Worm (Caenorhabditis elegans) whole organism, late embryonic: Measurements from ENCODE around the gene cec-7.

Source experiments
- K09A11.1 ChIP-seq: sonication (generic microtip); optimal IDR thresholded peaks from 2 replicates; lab custom pipeline; 2017; ENCODE audit warnings: antibody characterized with exemption, mild to moderate bottlenecking, missing genetic modification characterization, missing compliant biosample characterization; ENCODE audit not compliant: insufficient read depth
- Y22D7AL.16 ChIP-seq: sonication (generic microtip); optimal IDR thresholded peaks from 2 replicates; lab custom pipeline; 2016; ENCODE audit warnings: missing genetic modification characterization, missing compliant biosample characterization
- ahr-1 ChIP-seq: sonication (generic microtip); optimal IDR thresholded peaks from 2 replicates; lab custom pipeline; 2016; ENCODE audit warnings: missing genetic modification characterization, missing compliant biosample characterization
- ceh-14 ChIP-seq: sonication (generic microtip); optimal IDR thresholded peaks from 2 replicates; lab custom pipeline; 2016; ENCODE audit warnings: missing genotype, missing genetic modification characterization, missing compliant biosample characterization
- ceh-18 ChIP-seq: sonication (generic microtip); optimal IDR thresholded peaks from 2 replicates; lab custom pipeline; 2016; ENCODE audit warnings: missing genetic modification characterization, missing compliant biosample characterization
- ceh-19 ChIP-seq: fragments of 200-800 bp; sonication (Bioruptor generic); optimal IDR thresholded peaks from 2 replicates; lab custom pipeline; 2018; ENCODE audit warnings: mild to moderate bottlenecking, missing genetic modification characterization, missing compliant biosample characterization
- ceh-2 ChIP-seq: sonication (generic microtip); optimal IDR thresholded peaks from 2 replicates; lab custom pipeline; 2016; ENCODE audit warnings: missing genotype, missing genetic modification characterization, missing compliant biosample characterization
- ceh-24 ChIP-seq: sonication (generic microtip); optimal IDR thresholded peaks from 2 replicates; lab custom pipeline; 2016; ENCODE audit warnings: mild to moderate bottlenecking, missing genetic modification characterization, missing compliant biosample characterization
- ceh-31 ChIP-seq: sonication (generic microtip); optimal IDR thresholded peaks from 2 replicates; lab custom pipeline; 2016; ENCODE audit warnings: missing genetic modification characterization, missing compliant biosample characterization
- ceh-34 ChIP-seq: sonication (generic microtip); optimal IDR thresholded peaks from 2 replicates; lab custom pipeline; 2016; ENCODE audit warnings: mild to moderate bottlenecking, missing genetic modification characterization, missing compliant biosample characterization
- ceh-6 ChIP-seq: fragments of 200-800 bp; sonication (Bioruptor generic); optimal IDR thresholded peaks from 2 replicates; lab custom pipeline; 2018; ENCODE audit warnings: mild to moderate bottlenecking, missing genetic modification characterization, missing compliant biosample characterization
- ceh-9 ChIP-seq: sonication (generic microtip); optimal IDR thresholded peaks from 2 replicates; lab custom pipeline; 2016; ENCODE audit warnings: mild to moderate bottlenecking, missing genetic modification characterization, inconsistent platforms, missing compliant biosample characterization
- dmd-4 ChIP-seq: sonication (generic microtip); optimal IDR thresholded peaks from 2 replicates; lab custom pipeline; 2016; ENCODE audit warnings: borderline replicate concordance, missing genetic modification characterization, missing compliant biosample characterization
- elt-2 ChIP-seq: sonication (generic microtip); optimal IDR thresholded peaks from 2 replicates; lab custom pipeline; 2016; ENCODE audit warnings: missing genetic modification reagents, missing genetic modification characterization, missing compliant biosample characterization
- ets-4 ChIP-seq: sonication (generic microtip); optimal IDR thresholded peaks from 2 replicates; lab custom pipeline; 2016; ENCODE audit warnings: missing genetic modification characterization, missing compliant biosample characterization
- fax-1 ChIP-seq: sonication (generic microtip); optimal IDR thresholded peaks from 2 replicates; lab custom pipeline; 2016; ENCODE audit warnings: missing genotype, missing genetic modification characterization, missing compliant biosample characterization
- fkh-10 ChIP-seq: fragments of 150-350 bp; optimal IDR thresholded peaks from 2 replicates; lab custom pipeline; 2014; ENCODE audit warnings: missing biosample characterization, missing genetic modification reagents, missing genetic modification characterization
- fkh-6 ChIP-seq: sonication (generic microtip); optimal IDR thresholded peaks from 2 replicates; lab custom pipeline; 2016; ENCODE audit warnings: missing genetic modification characterization, missing compliant biosample characterization
- hlh-15 ChIP-seq: sonication (generic microtip); optimal IDR thresholded peaks from 2 replicates; lab custom pipeline; 2016; ENCODE audit warnings: missing genetic modification characterization, missing compliant biosample characterization
- hlh-8 ChIP-seq: sonication (generic microtip); optimal IDR thresholded peaks from 2 replicates; lab custom pipeline; 2016; ENCODE audit warnings: missing genotype, missing genetic modification characterization, missing compliant biosample characterization
- mec-3 ChIP-seq: sonication (generic microtip); optimal IDR thresholded peaks from 2 replicates; lab custom pipeline; 2016; ENCODE audit warnings: borderline replicate concordance, missing genetic modification characterization, missing compliant biosample characterization
- nfya-1 ChIP-seq: sonication (generic microtip); optimal IDR thresholded peaks from 2 replicates; lab custom pipeline; 2017; ENCODE audit warnings: missing genetic modification characterization, mild to moderate bottlenecking, missing compliant biosample characterization, antibody characterized with exemption, moderate library complexity
- nhr-232 ChIP-seq: sonication (generic microtip); optimal IDR thresholded peaks from 2 replicates; lab custom pipeline; 2016; ENCODE audit warnings: missing genetic modification characterization, missing compliant biosample characterization
- npax-4 ChIP-seq: sonication (generic microtip); optimal IDR thresholded peaks from 2 replicates; lab custom pipeline; 2016; ENCODE audit warnings: missing genetic modification characterization, missing compliant biosample characterization
- odd-2 ChIP-seq: sonication (generic microtip); optimal IDR thresholded peaks from 2 replicates; lab custom pipeline; 2017; ENCODE audit warnings: antibody characterized with exemption, mild to moderate bottlenecking, missing genetic modification characterization, missing compliant biosample characterization
- pat-9 ChIP-seq: fragments of 200-800 bp; sonication (Bioruptor generic); optimal IDR thresholded peaks from 2 replicates; lab custom pipeline; 2018; ENCODE audit warnings: mild to moderate bottlenecking, missing genetic modification characterization, moderate library complexity, missing compliant biosample characterization
- pax-1 ChIP-seq: fragments of 150-350 bp; optimal IDR thresholded peaks from 2 replicates; lab custom pipeline; 2014; ENCODE audit warnings: missing biosample characterization, missing genetic modification characterization
- pros-1 ChIP-seq: fragments of 150-350 bp; optimal IDR thresholded peaks from 2 replicates; lab custom pipeline; 2014; ENCODE audit warnings: missing biosample characterization, missing genetic modification reagents, missing genetic modification characterization
- ref-2 ChIP-seq: sonication (generic microtip); optimal IDR thresholded peaks from 2 replicates; lab custom pipeline; 2016; ENCODE audit warnings: missing genetic modification characterization, missing compliant biosample characterization
- sdc-2 ChIP-seq: sonication (generic microtip); optimal IDR thresholded peaks from 2 replicates; lab custom pipeline; 2016; ENCODE audit warnings: missing genotype, missing genetic modification characterization, missing compliant biosample characterization
- sox-2 ChIP-seq: fragments of 200-800 bp; sonication (Bioruptor generic); IDR thresholded peaks from 2 replicates; pipeline ENCODE4 v1.3.6; 2022; ENCODE audit warnings: missing genetic modification reagents, missing genetic modification characterization, missing compliant biosample characterization
- tbx-2 ChIP-seq: sonication (generic microtip); optimal IDR thresholded peaks from 2 replicates; lab custom pipeline; 2016; ENCODE audit warnings: missing genetic modification characterization, missing compliant biosample characterization
- unc-3 ChIP-seq, 2 experiments: fragments of 200-800 bp in 1 of 2; sonication (Bioruptor generic) in 1 of 2; sonication (generic microtip) in 1 of 2; conservative IDR thresholded peaks in 1 of 2; optimal IDR thresholded peaks in 1 of 2; 2 replicates each; pipeline versions ENCODE4 v1.3.6 to Lab custom; 2016 to 2022; ENCODE audit warnings: missing compliant biosample characterization in 2 of 2, missing genetic modification characterization in 2 of 2, missing genetic modification reagents in 1 of 2
- unc-42 ChIP-seq: sonication (generic microtip); optimal IDR thresholded peaks from 2 replicates; lab custom pipeline; 2016; ENCODE audit warnings: missing genotype, missing genetic modification characterization, missing compliant biosample characterization

Gene cec-7

DNA sequence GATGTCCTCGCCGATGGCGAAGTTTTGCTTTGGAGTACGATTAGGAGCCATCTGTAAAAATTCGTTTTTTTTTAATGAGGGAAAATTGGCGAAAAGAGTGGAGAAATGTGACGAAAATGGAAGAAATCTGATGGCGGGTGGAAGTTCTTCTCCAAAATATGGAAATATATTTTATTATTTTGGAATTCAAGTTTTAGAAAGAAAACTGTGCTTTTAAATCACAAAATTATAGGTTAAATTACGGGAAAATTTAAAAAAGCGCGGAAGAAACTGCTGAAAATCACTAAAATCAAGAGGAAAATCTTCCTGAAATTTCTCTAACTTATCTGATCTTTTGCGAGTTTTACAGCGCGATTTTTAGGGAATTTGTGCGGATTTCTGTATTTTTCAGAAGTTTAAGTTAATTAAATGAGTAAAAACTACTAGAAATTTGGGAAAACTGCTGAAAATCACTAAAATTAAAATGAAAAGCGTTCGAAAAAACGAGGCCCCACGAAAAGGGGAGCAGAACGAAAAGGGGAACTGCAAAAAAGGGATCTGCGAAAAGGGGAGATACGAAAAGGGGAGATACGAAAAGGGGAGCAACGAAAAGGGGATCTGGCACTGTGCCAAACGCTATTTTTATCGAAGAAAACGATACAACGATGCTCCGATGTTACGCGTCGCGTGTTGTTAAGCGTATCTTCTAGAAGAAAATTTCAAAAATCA, at the start of gene cec-7, which contains the start of gene enu-3.5:
TSS of gene cec-7 (minus strand) at position 51 of the 708 bp plus-strand sequence.
TSS of gene enu-3.5 (plus strand) at position 670 of the 708 bp plus-strand sequence.
- peak; percentile 66 for TF ChIP-seq ceh-31
- no peak for TF ChIP-seq ceh-6 (GFP tag; lab: Kevin White, UChicago)
- TF ChIP-seq ref-2, result peak; percentile 15
- TF ChIP-seq tbx-2 (tag; lab: Kevin White, UChicago), result peak; percentile 43

- TF ChIP-seq npax-4 (no peak), pax-1 (peak; percentile 6), nfya-1 (no peak), pros-1 (no peak), unc-42 (tag; lab: Kevin White, UChicago) (peak; percentile 61), fkh-10 (GFP tag; lab: Kevin White, UChicago) (no peak), elt-2 (tag; lab: Kevin White, UChicago) (peak; percentile 8)
Measured at ce11 chrIII:12925947-12926607, 48.7 kb upstream of the cec-7 start, which contains the start of the genes npp-25 and mrps-10. TSS of gene npp-25 (minus strand) at chrIII:12925997. TSS of gene mrps-10 (plus strand) at chrIII:12926557.

DNA sequence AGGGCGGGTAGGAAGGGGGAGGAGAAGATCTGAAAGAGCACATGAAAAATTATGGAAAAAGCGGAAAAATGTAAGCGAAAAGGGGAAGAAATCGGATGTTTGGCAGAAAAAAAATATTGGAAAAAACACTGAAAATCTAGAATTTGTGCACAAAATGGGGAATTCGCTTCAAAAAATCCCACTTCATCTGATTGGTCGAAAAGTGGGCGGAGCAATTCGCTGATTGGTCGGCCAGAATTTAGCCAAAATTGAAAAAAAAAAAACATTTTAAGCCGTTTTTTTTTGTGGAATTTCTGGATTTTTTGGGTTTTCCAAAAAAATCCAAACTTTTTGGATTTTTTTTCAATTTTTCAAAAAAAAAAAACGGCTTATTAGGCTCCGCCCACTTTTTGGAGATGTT, 43.4 kb upstream of the cec-7 start:
- TF ChIP-seq hlh-15 (tag; lab: Kevin White, UChicago) (no peak), nfya-1 (peak; percentile 85)

DNA sequence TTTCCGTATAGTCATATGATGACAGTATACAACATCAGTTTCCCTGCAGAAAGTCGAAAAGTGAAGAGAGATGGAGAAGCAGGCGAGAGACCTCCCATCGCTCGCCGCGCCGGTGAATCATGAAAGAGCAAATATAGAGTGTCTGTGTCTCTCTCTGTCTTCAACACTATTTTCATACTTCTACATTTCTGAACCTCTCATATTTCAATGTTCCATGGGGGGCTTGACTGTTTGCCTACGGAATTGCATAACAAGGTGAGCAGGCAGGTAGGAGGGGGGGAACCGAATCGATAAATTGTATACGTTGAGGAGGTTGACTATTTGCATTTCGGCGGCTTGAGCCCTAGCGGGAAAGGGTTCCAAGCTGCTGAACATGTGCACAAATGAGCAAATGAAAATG, 42.5 kb upstream of the cec-7 start:
- TF ChIP-seq ceh-24 (tag; lab: Kevin White, UChicago), result no peak
- TF ChIP-seq odd-2 (tag; lab: Kevin White, UChicago), result no peak
- TF ChIP-seq pax-1, result peak; percentile 77
- peak; percentile 40 for TF ChIP-seq tbx-2 (tag; lab: Kevin White, UChicago)
- TF ChIP-seq sox-2 (GFP tag; lab: Robert Waterston, UW), result no peak
- TF ChIP-seq ceh-14, result no peak
- TF ChIP-seq ref-2, result no peak
- TF ChIP-seq ceh-34 (tag; lab: Kevin White, UChicago), result peak; percentile 75
- TF ChIP-seq ceh-18 (tag; lab: Kevin White, UChicago), result no peak
- peak; percentile 49 for TF ChIP-seq nfya-1
- TF ChIP-seq fkh-10 (GFP tag; lab: Kevin White, UChicago), result no peak
- peak; percentile 54 for TF ChIP-seq ceh-19 (GFP tag; lab: Kevin White, UChicago)
- TF ChIP-seq Y22D7AL.16 (tag; lab: Kevin White, UChicago), result no peak
- no peak for TF ChIP-seq fax-1 (tag; lab: Kevin White, UChicago)
- TF ChIP-seq ceh-2 (tag; lab: Kevin White, UChicago), result peak; percentile 53
- no peak for TF ChIP-seq unc-3 (GFP tag; conservative IDR thresholded peaks at IDR 0.05; lab: Robert Waterston, UW)
- no peak for TF ChIP-seq unc-3 (tag; optimal IDR thresholded peaks at IDR 0.05; lab: Kevin White, UChicago)
- TF ChIP-seq dmd-4 (tag; lab: Kevin White, UChicago), result no peak
- TF ChIP-seq K09A11.1, result no peak
- peak; percentile 8 for TF ChIP-seq ets-4 (tag; lab: Kevin White, UChicago)
- no peak for TF ChIP-seq fkh-6 (tag; lab: Kevin White, UChicago)
- no peak for TF ChIP-seq ceh-9 (tag; lab: Kevin White, UChicago)
- TF ChIP-seq ahr-1, result no peak
- TF ChIP-seq mec-3, result no peak
- no peak for TF ChIP-seq pat-9 (tag; lab: Kevin White, UChicago)
- no peak for TF ChIP-seq hlh-15 (tag; lab: Kevin White, UChicago)
- no peak for TF ChIP-seq hlh-8 (tag; lab: Kevin White, UChicago)
- TF ChIP-seq ceh-6 (GFP tag; lab: Kevin White, UChicago), result no peak
- no peak for TF ChIP-seq nhr-232 (tag; lab: Kevin White, UChicago)
- TF ChIP-seq sdc-2 (tag; lab: Kevin White, UChicago), result no peak
